Worm (Caenorhabditis elegans) whole organism, late embryonic: ENCODE data around the gene unc-31.

Source experiments
- ama-1 ChIP-seq: fragments of 150-350 bp; optimal IDR thresholded peaks from 2 replicates; lab custom pipeline; 2014
- ceh-31 ChIP-seq: sonication (generic microtip); optimal IDR thresholded peaks from 2 replicates; lab custom pipeline; 2016; ENCODE audit warnings: missing genetic modification characterization, missing compliant biosample characterization
- ceh-48 ChIP-seq: sonication (generic microtip); optimal IDR thresholded peaks from 2 replicates; lab custom pipeline; 2016; ENCODE audit warnings: missing genetic modification characterization, inconsistent platforms, missing compliant biosample characterization
- elt-2 ChIP-seq: sonication (generic microtip); optimal IDR thresholded peaks from 2 replicates; lab custom pipeline; 2016; ENCODE audit warnings: missing genetic modification reagents, missing genetic modification characterization, missing compliant biosample characterization
- fkh-10 ChIP-seq: fragments of 150-350 bp; optimal IDR thresholded peaks from 2 replicates; lab custom pipeline; 2014; ENCODE audit warnings: missing biosample characterization, missing genetic modification reagents, missing genetic modification characterization
- nfya-1 ChIP-seq: sonication (generic microtip); optimal IDR thresholded peaks from 2 replicates; lab custom pipeline; 2017; ENCODE audit warnings: missing genetic modification characterization, mild to moderate bottlenecking, missing compliant biosample characterization, antibody characterized with exemption, moderate library complexity
- nhr-11 ChIP-seq: fragments of 150-350 bp; optimal IDR thresholded peaks from 2 replicates; lab custom pipeline; 2014; ENCODE audit warnings: missing biosample characterization, missing genetic modification characterization
- tbx-2 ChIP-seq: sonication (generic microtip); optimal IDR thresholded peaks from 2 replicates; lab custom pipeline; 2016; ENCODE audit warnings: missing genetic modification characterization, missing compliant biosample characterization
- unc-86 ChIP-seq: sonication (generic microtip); optimal IDR thresholded peaks from 2 replicates; lab custom pipeline; 2016; ENCODE audit warnings: missing genetic modification characterization, missing compliant biosample characterization

ce11 chrIV:12783165-12783564, 9.5 kb downstream of the unc-31 start:
- TF ChIP-seq ama-1 (lab: Kevin White, UChicago) (no peak), tbx-2 (tag; lab: Kevin White, UChicago) (no peak), fkh-10 (GFP tag; lab: Kevin White, UChicago) (no peak), unc-86 (tag; lab: Kevin White, UChicago) (no peak), ceh-48 (tag; lab: Kevin White, UChicago) (no peak), elt-2 (tag; lab: Kevin White, UChicago) (no peak), ceh-31 (tag; lab: Kevin White, UChicago) (no peak), nhr-11 (no peak), nfya-1 (tag; lab: Kevin White, UChicago) (peak; percentile 61)
